Worm (Caenorhabditis elegans) whole organism, L4 larva: Measurements from ENCODE around the gene T08G5.15.

Experiments used
- R02D3.7 ChIP-seq: fragments of 150-350 bp; sonication (generic microtip); optimal IDR thresholded peaks from 3 replicates; lab custom pipeline; 2014; ENCODE audit warnings: missing biosample characterization, missing genetic modification characterization
- fkh-10 ChIP-seq: fragments of 150-350 bp; optimal IDR thresholded peaks from 2 replicates; lab custom pipeline; 2014; ENCODE audit warnings: missing biosample characterization, missing genetic modification reagents, missing genetic modification characterization

DNA sequence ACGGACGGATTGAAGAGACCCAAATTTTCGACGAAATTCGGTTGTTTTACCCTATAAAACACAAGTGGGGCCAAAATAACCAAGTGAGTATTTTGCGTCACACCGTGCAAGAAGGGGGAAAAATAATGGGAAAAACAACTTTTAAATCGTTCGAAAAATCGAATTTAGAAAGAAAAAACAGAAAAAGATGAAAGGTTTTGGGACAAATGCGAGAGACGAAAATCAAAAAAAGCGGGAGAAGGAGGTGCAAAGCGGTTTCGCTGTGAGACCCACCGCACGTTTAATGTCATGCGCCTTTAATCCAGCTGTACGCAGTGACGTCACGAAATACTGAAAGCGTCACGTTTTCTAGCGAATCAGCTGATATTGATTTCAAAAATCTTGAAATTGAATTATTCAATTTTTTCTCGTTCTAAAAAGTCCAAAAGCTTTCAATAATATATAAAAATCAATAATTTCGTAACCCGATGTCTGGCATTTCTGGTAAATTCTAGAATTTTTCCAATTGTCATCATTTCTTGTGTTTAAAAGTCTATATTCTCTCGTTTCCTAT, 10.9 kb downstream of the T08G5.15 start, which contains the start of the genes ddx-17 and aip-1:
- TF ChIP-seq fkh-10 (GFP tag; lab: Kevin White, UChicago) (peak; percentile 15), R02D3.7 (no peak)
